Worm (Caenorhabditis elegans) whole organism, young adult: Measurements from ENCODE around the gene fbxa-11.

ENCODE experiments used
- Y79H2A.3 ChIP-seq: fragments of 200-800 bp; sonication (Bioruptor generic); conservative IDR thresholded peaks from 2 replicates; pipeline ENCODE4 v1.3.6; 2022; ENCODE audit warnings: missing genetic modification reagents, missing genetic modification characterization, missing compliant biosample characterization
- dox-1 ChIP-seq: fragments of 200-800 bp; sonication (Bioruptor generic); IDR thresholded peaks from 2 replicates; pipeline ENCODE4 v1.3.6; 2022; ENCODE audit warnings: missing genetic modification reagents, missing genetic modification characterization, missing compliant biosample characterization
- ets-4 ChIP-seq: fragments of 200-800 bp; sonication (Bioruptor generic); optimal IDR thresholded peaks from 2 replicates; lab custom pipeline; 2018; ENCODE audit warnings: mild to moderate bottlenecking, missing genetic modification characterization, missing compliant biosample characterization
- hlh-12 ChIP-seq: sonication (generic microtip); optimal IDR thresholded peaks from 2 replicates; lab custom pipeline; 2016; ENCODE audit warnings: missing genetic modification characterization, missing compliant biosample characterization
- hlh-26 ChIP-seq: fragments of 200-800 bp; sonication (Bioruptor generic); conservative IDR thresholded peaks from 2 replicates; pipeline ENCODE4 v1.3.6; 2022; ENCODE audit warnings: missing genetic modification reagents, missing genetic modification characterization, missing compliant biosample characterization
- rec-8 ChIP-seq, 2 experiments: sonication (generic microtip); optimal IDR thresholded peaks; 2 replicates each; lab custom pipeline; 2016; ENCODE audit warnings: mild to moderate bottlenecking in 2 of 2, missing genetic modification characterization in 2 of 2, missing genetic modification reagents in 2 of 2, missing genotype in 2 of 2, missing biosample characterization in 1 of 2, missing compliant biosample characterization in 1 of 2, moderate library complexity in 1 of 2
- unc-130 ChIP-seq: sonication (generic microtip); optimal IDR thresholded peaks from 2 replicates; lab custom pipeline; 2016; ENCODE audit warnings: missing genetic modification reagents, missing genetic modification characterization, missing compliant biosample characterization

ce11 chrIII:1001297-1001696 lies 50.6 kb downstream of the fbxa-11 start, which contains the start of gene R06B10.7:
- TF ChIP-seq rec-8 (tag; optimal IDR thresholded peaks at IDR 0.05; lab: Kevin White, UChicago) (no peak), dox-1 (no peak), unc-130 (GFP tag; lab: Kevin White, UChicago) (no peak), hlh-26 (GFP tag; lab: Robert Waterston, UW) (no peak), Y79H2A.3 (GFP tag; lab: Robert Waterston, UW) (no peak), hlh-12 (tag; lab: Kevin White, UChicago) (no peak), ets-4 (no peak)
